Worm (Caenorhabditis elegans): ENCODE results near the gene C13B4.1.

The C13B4.1 gene

DNA sequence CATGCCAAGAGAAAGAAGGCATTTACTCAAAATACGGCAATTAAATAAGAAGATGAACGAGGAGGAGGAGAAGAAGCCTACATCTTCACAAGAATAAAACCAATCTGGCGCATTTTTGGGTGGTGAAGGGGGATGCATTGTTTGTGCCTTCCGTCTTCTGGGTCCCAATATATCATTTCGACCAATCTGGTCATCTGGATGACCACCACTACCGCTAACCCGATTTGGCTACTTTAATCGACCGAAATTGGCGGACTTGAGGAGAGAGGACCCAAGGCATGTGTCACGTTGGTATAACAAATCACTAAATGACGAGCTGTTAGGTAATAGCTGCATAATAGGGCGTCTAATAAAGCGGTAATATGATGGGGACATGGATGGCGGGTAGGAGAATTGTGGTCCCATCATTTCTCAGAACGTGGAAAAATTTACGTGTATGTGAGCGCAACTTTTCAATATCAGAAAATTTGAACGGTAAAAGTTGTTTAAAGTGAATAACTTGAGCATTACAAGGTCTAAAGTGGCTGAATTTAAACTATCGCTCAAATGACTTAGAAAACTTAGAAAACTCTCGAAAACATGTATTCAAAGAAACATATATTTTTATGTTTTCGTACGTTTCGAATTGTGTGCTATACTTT is 45.6 kb downstream of the C13B4.1 start:
- peak; percentile 93 for TF ChIP-seq ces-1 (GFP tag; optimal IDR thresholded peaks at IDR 0.05)
- TF ChIP-seq lin-32 (GFP tag; optimal IDR thresholded peaks at IDR 0.05): no peak
- TF ChIP-seq unc-62 (GFP tag; optimal IDR thresholded peaks at IDR 0.05): peak; percentile 61

DNA sequence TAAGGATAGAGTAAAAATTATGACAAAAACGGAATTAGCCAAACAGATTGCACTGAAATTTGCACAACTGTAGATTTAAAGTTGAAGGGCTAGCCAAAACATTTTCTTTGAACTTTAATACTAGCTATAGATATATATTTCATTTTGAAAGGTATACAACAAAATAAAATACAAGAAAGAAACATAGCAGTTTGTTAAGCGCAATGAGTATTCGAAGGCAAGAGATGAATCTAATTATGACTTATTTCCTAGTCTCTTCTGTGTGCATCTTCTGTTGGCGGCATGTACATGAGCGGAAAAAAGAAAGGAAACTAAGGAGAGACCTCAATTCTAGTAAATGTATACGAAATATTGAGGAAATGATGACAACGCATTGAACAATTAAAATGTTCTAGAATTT is 47.3 kb downstream of the C13B4.1 start:
- peak; percentile 86 for TF ChIP-seq ces-1 (GFP tag; optimal IDR thresholded peaks at IDR 0.05)
- TF ChIP-seq lsy-2 (tag; optimal IDR thresholded peaks at IDR 0.05): no peak

- TF ChIP-seq nhr-2 (tag; optimal IDR thresholded peaks at IDR 0.05): peak; percentile 82
- no peak for TF ChIP-seq mls-2 (tag; optimal IDR thresholded peaks at IDR 0.05)
- no peak for TF ChIP-seq unc-62 (GFP tag; optimal IDR thresholded peaks at IDR 0.05)
- no peak for TF ChIP-seq unc-39 (tag; optimal IDR thresholded peaks at IDR 0.05)
- TF ChIP-seq hlh-1 (tag; optimal IDR thresholded peaks at IDR 0.05): no peak
- no peak for TF ChIP-seq cnd-1 (tag; optimal IDR thresholded peaks at IDR 0.05)
- no peak for TF ChIP-seq ceh-83 (GFP tag; optimal IDR thresholded peaks at IDR 0.05)
- no peak for TF ChIP-seq tbx-8 (GFP tag; optimal IDR thresholded peaks at IDR 0.05)
- TF ChIP-seq zip-8 (tag; optimal IDR thresholded peaks at IDR 0.05): peak; percentile 41
- no peak for TF ChIP-seq ztf-11 (tag; optimal IDR thresholded peaks at IDR 0.05)
- TF ChIP-seq pha-4 (tag; optimal IDR thresholded peaks at IDR 0.05): no peak
These were observed 50.6 kb downstream of the C13B4.1 start for ce11 chrII:14428834-14429233.

DNA sequence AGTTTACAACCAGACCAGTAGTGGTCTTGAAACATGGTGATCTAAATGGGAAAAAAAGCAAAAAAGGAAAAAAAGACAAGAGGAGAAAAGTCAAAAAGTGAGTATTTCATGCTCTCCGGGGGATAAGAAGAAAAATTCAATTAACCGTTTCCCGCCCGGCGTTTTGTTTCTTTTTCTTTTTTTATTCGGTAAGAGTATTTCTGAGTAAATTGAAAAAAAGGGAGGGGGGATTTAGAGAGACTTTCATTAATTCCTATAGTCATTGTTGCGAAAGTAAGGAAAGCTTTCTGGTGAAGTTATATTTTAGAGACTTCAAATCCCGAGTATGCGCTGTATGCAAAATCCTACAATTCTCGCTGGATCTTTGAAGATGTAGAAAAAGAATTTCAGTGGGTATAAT is 51.7 kb downstream of the C13B4.1 start:
- TF ChIP-seq elt-3 (tag; optimal IDR thresholded peaks at IDR 0.05) (no peak), ces-1 (GFP tag; optimal IDR thresholded peaks at IDR 0.05) (peak; percentile 21)

- TF ChIP-seq unc-120 (tag; optimal IDR thresholded peaks at IDR 0.05; ENCODE audit: poor library complexity, severe bottlenecking) (no peak), drap-1 (GFP tag; optimal IDR thresholded peaks at IDR 0.05) (no peak), bed-3 (GFP tag; optimal IDR thresholded peaks at IDR 0.05) (no peak), ces-1 (GFP tag; optimal IDR thresholded peaks at IDR 0.05) (no peak)
These were observed 54.6 kb downstream of the C13B4.1 start, which contains the start of gene plx-2 for ce11 chrII:14424791-14425190. Gene plx-2 (minus strand): TSS chrII:14424891.

Measured in whole organism, mixed stage, embryonic.